Fruit fly (Drosophila melanogaster): ENCODE data around the gene Ugt307A1.
A peak's percentile ranks its signal among the peaks of the same experiment; 100 is the strongest.

Gene Ugt307A1

dm6 chr2L:7039342-7039684 is 28.5 kb upstream of the Ugt307A1 start (continued):
- peak in 1 of 3 experiments; percentile 41 for TF ChIP-seq lola (GFP tag; optimal IDR thresholded peaks at IDR 0.05)
- TF ChIP-seq unpg (GFP tag; optimal IDR thresholded peaks at IDR 0.05): peak; percentile 30
- no peak for TF ChIP-seq Mad (GFP tag; optimal IDR thresholded peaks at IDR 0.05)
- no peak for TF ChIP-seq fru (optimal IDR thresholded peaks at IDR 0.05)
- peak; percentile 37 for TF ChIP-seq ems (GFP tag; optimal IDR thresholded peaks at IDR 0.05)
- peak; percentile 5 for TF ChIP-seq zen (tag; optimal IDR thresholded peaks at IDR 0.05)
- no peak for TF ChIP-seq Dfd (GFP tag; optimal IDR thresholded peaks at IDR 0.05)
- TF ChIP-seq fd96Cb (tag; optimal IDR thresholded peaks at IDR 0.05): peak; percentile 43
- TF ChIP-seq tap (tag; optimal IDR thresholded peaks at IDR 0.05): peak; percentile 24
- peak; percentile 53 for TF ChIP-seq pnt (GFP tag; optimal IDR thresholded peaks at IDR 0.05)
- TF ChIP-seq org-1 (GFP tag; optimal IDR thresholded peaks at IDR 0.05): peak; percentile 47
- TF ChIP-seq CG42726 (GFP tag; IDR thresholded peaks at IDR 0.05; ENCODE audit: partially characterized antibody): no peak
- TF ChIP-seq dmrt11E (tag; optimal IDR thresholded peaks at IDR 0.05): peak; percentile 28
- TF ChIP-seq CG30403 (GFP tag; optimal IDR thresholded peaks at IDR 0.05): peak; percentile 73
- TF ChIP-seq Optix (GFP tag; IDR thresholded peaks at IDR 0.05): 0 out of 3 replicates have a peak, but pooled peaks have one; percentile 15
- peak; percentile 58 for TF ChIP-seq CG12155 (GFP tag; optimal IDR thresholded peaks at IDR 0.05)
- peak; percentile 51 for TF ChIP-seq CG7786 (GFP tag; optimal IDR thresholded peaks at IDR 0.05)
- TF ChIP-seq CG4424 (GFP tag; optimal IDR thresholded peaks at IDR 0.05): peak; percentile 67
- peak; percentile 53 for TF ChIP-seq CG12942 (GFP tag; optimal IDR thresholded peaks at IDR 0.05)
- no peak for TF ChIP-seq Tbp (GFP tag; optimal IDR thresholded peaks at IDR 0.05)
- peak; percentile 27; the same call in 1 of the 2 replicates for TF ChIP-seq wor (GFP tag; IDR thresholded peaks at IDR 0.05)
- TF ChIP-seq run (tag; optimal IDR thresholded peaks at IDR 0.05): peak; percentile 19
- no peak for TF ChIP-seq CG30020 (tag; optimal IDR thresholded peaks at IDR 0.05)
- peak; percentile 62 for TF ChIP-seq HLH3B (GFP tag; IDR thresholded peaks at IDR 0.05)
- TF ChIP-seq Asciz (GFP tag; optimal IDR thresholded peaks at IDR 0.05): peak; percentile 46
- peak; percentile 67 for TF ChIP-seq zf30C (GFP tag; optimal IDR thresholded peaks at IDR 0.05)
- TF ChIP-seq ro (GFP tag; IDR thresholded peaks at IDR 0.05): no peak
- peak; percentile 69 for TF ChIP-seq CG17385 (GFP tag; optimal IDR thresholded peaks at IDR 0.05)
- TF ChIP-seq CG6813 (GFP tag; optimal IDR thresholded peaks at IDR 0.05): peak; percentile 35
- TF ChIP-seq CG17802 (tag; optimal IDR thresholded peaks at IDR 0.05): no peak
- no peak for TF ChIP-seq br (optimal IDR thresholded peaks at IDR 0.05)
- TF ChIP-seq CG11085 (GFP tag; IDR thresholded peaks at IDR 0.05): no peak
- 0 out of 2 replicates have a peak, but pooled peaks have one; percentile 23 for TF ChIP-seq sim (GFP tag; IDR thresholded peaks at IDR 0.05)
- no peak for TF ChIP-seq scrt (GFP tag; optimal IDR thresholded peaks at IDR 0.05)
- peak; percentile 11 for TF ChIP-seq CG15696 (tag; optimal IDR thresholded peaks at IDR 0.05)
- TF ChIP-seq sug (tag; optimal IDR thresholded peaks at IDR 0.05): no peak
- TF ChIP-seq Blimp-1 (GFP tag; optimal IDR thresholded peaks at IDR 0.05): peak; percentile 57
- peak; percentile 54 for TF ChIP-seq Drgx (GFP tag; IDR thresholded peaks at IDR 0.05)
- TF ChIP-seq CG11398 (GFP tag; optimal IDR thresholded peaks at IDR 0.05): peak; percentile 31
- no peak for TF ChIP-seq vfl (GFP tag; optimal IDR thresholded peaks at IDR 0.05)
- peak; percentile 62 for TF ChIP-seq gcm2 (GFP tag; optimal IDR thresholded peaks at IDR 0.05)
- peak; percentile 42 for TF ChIP-seq CG10979 (tag; optimal IDR thresholded peaks at IDR 0.05)
- peak; percentile 47 for TF ChIP-seq sd (tag; optimal IDR thresholded peaks at IDR 0.05)
